Fruit fly (Drosophila melanogaster) whole organism, embryonic: Measurements from ENCODE around the gene dysc.

ENCODE experiments used
- Abd-B ChIP-seq: fragments of 200-800 bp; sonication (Bioruptor generic); optimal IDR thresholded peaks from 2 replicates; lab custom pipeline; 2018; ENCODE audit warnings: missing biosample characterization, mild to moderate bottlenecking, missing genetic modification characterization, moderate library complexity
- Aef1 ChIP-seq: fragments of 200-800 bp; sonication (Bioruptor generic); IDR thresholded peaks from 3 replicates; pipeline ENCODE4 v1.3.6; 2022; ENCODE audit warnings: missing biosample characterization, missing genetic modification characterization
- Blimp-1 ChIP-seq: fragments of 200-800 bp; sonication (Bioruptor generic); optimal IDR thresholded peaks from 3 replicates; lab custom pipeline; 2018; ENCODE audit warnings: missing biosample characterization, missing genetic modification characterization, mild to moderate bottlenecking, moderate library complexity, missing genetic modification reagents
- CG10274 ChIP-seq: fragments of 200-800 bp; sonication (Bioruptor generic); optimal IDR thresholded peaks from 3 replicates; lab custom pipeline; 2017; ENCODE audit warnings: missing biosample characterization, mild to moderate bottlenecking, missing genetic modification characterization
- CG10366 ChIP-seq: fragments of 200-800 bp; sonication (Bioruptor generic); IDR thresholded peaks from 2 replicates; pipeline ENCODE4 v1.3.6; 2022; ENCODE audit warnings: missing biosample characterization, missing genetic modification characterization
- CG10565 ChIP-seq: fragments of 200-800 bp; sonication (Bioruptor generic); optimal IDR thresholded peaks from 3 replicates; lab custom pipeline; 2016; ENCODE audit warnings: missing biosample characterization, mild to moderate bottlenecking, missing genetic modification characterization
- CG10979 ChIP-seq: fragments of 200-800 bp; sonication (Bioruptor generic); optimal IDR thresholded peaks from 2 replicates; lab custom pipeline; 2018; ENCODE audit warnings: missing biosample characterization, mild to moderate bottlenecking, missing genetic modification characterization, moderate library complexity
- CG12071 ChIP-seq: fragments of 200-800 bp; sonication (Bioruptor generic); optimal IDR thresholded peaks from 3 replicates; lab custom pipeline; 2018; ENCODE audit warnings: missing biosample characterization, mild to moderate bottlenecking, missing genetic modification characterization
- CG12391 ChIP-seq: fragments of 200-800 bp; sonication (Bioruptor generic); optimal IDR thresholded peaks from 3 replicates; lab custom pipeline; 2018; ENCODE audit warnings: missing biosample characterization, mild to moderate bottlenecking, missing genetic modification characterization, moderate library complexity
- CG12942 ChIP-seq: fragments of 200-800 bp; sonication (Bioruptor generic); optimal IDR thresholded peaks from 3 replicates; lab custom pipeline; 2016; ENCODE audit warnings: missing biosample characterization, missing genetic modification characterization
- CG13123 ChIP-seq: fragments of 200-800 bp; sonication (Bioruptor generic); optimal IDR thresholded peaks from 2 replicates; lab custom pipeline; 2016; ENCODE audit warnings: missing biosample characterization, missing genetic modification characterization
- CG14014 ChIP-seq: fragments of 200-800 bp; sonication (Bioruptor generic); IDR thresholded peaks from 2 replicates; pipeline ENCODE4 v1.3.6; 2022; ENCODE audit warnings: missing biosample characterization, missing genetic modification characterization
- CG15514 ChIP-seq: fragments of 200-800 bp; sonication (Bioruptor generic); optimal IDR thresholded peaks from 3 replicates; lab custom pipeline; 2017; ENCODE audit warnings: missing biosample characterization, missing genetic modification characterization, mild to moderate bottlenecking, moderate library complexity, missing genetic modification reagents
- CG1602 ChIP-seq: fragments of 200-800 bp; sonication (Bioruptor generic); optimal IDR thresholded peaks from 3 replicates; lab custom pipeline; 2016; ENCODE audit warnings: missing biosample characterization, missing genetic modification characterization
- CG17361 ChIP-seq: fragments of 200-800 bp; sonication (Bioruptor generic); IDR thresholded peaks from 3 replicates; pipeline ENCODE4 v1.3.6; 2022; ENCODE audit warnings: missing biosample characterization, missing genetic modification characterization
- CG18764 ChIP-seq: fragments of 200-800 bp; sonication (Bioruptor generic); optimal IDR thresholded peaks from 3 replicates; lab custom pipeline; 2016; ENCODE audit warnings: missing biosample characterization, missing genetic modification characterization
- CG2889 ChIP-seq: fragments of 200-800 bp; sonication (Bioruptor generic); IDR thresholded peaks from 3 replicates; pipeline ENCODE4 v1.3.6; 2022; ENCODE audit warnings: missing biosample characterization, missing genetic modification characterization
- CG34224 ChIP-seq: fragments of 200-800 bp; sonication (Bioruptor generic); IDR thresholded peaks from 3 replicates; pipeline ENCODE4 v1.3.6; 2022; ENCODE audit warnings: missing biosample characterization, missing genetic modification characterization; ENCODE audit not compliant: partially characterized antibody
- CG4820 ChIP-seq: fragments of 200-800 bp; sonication (Bioruptor generic); optimal IDR thresholded peaks from 3 replicates; lab custom pipeline; 2016; ENCODE audit warnings: missing biosample characterization, missing genetic modification characterization
- CG6272 ChIP-seq: fragments of 200-800 bp; sonication (Bioruptor generic); IDR thresholded peaks from 2 replicates; pipeline ENCODE4 v1.3.6; 2022; ENCODE audit warnings: missing biosample characterization, missing genetic modification characterization
- CG6683 ChIP-seq: fragments of 200-800 bp; sonication (Bioruptor generic); optimal IDR thresholded peaks from 2 replicates; lab custom pipeline; 2017; ENCODE audit warnings: missing biosample characterization, mild to moderate bottlenecking, missing genetic modification characterization, missing genetic modification reagents
- CG8281 ChIP-seq: fragments of 200-800 bp; sonication (Bioruptor generic); optimal IDR thresholded peaks from 2 replicates; lab custom pipeline; 2018; ENCODE audit warnings: missing biosample characterization, mild to moderate bottlenecking, missing genetic modification characterization, moderate library complexity
- CG8924 ChIP-seq: fragments of 200-800 bp; optimal IDR thresholded peaks from 3 replicates; lab custom pipeline; 2019; ENCODE audit warnings: missing biosample characterization, mild to moderate bottlenecking, missing genetic modification characterization, moderate library complexity
- CoRest ChIP-seq: fragments of 200-800 bp; sonication (Bioruptor generic); optimal IDR thresholded peaks from 3 replicates; lab custom pipeline; 2018; ENCODE audit warnings: missing biosample characterization, mild to moderate bottlenecking, missing genetic modification characterization, moderate library complexity
- Doc2 ChIP-seq: fragments of 200-800 bp; sonication (Bioruptor generic); IDR thresholded peaks from 2 replicates; pipeline ENCODE4 v1.3.6; 2022; ENCODE audit warnings: missing biosample characterization, missing genetic modification characterization
- Dp ChIP-seq: fragments of 200-800 bp; sonication (Bioruptor generic); optimal IDR thresholded peaks from 2 replicates; lab custom pipeline; 2018; ENCODE audit warnings: missing biosample characterization, mild to moderate bottlenecking, missing genetic modification characterization, moderate library complexity
- E2f1 ChIP-seq: fragments of 200-800 bp; sonication (Bioruptor generic); IDR thresholded peaks from 2 replicates; pipeline ENCODE4 v1.3.6; 2022; ENCODE audit warnings: missing biosample characterization, missing genetic modification characterization
- Jarid2 ChIP-seq: fragments of 200-800 bp; sonication (Bioruptor generic); optimal IDR thresholded peaks from 3 replicates; lab custom pipeline; 2017; ENCODE audit warnings: mild to moderate bottlenecking, missing biosample characterization, missing genetic modification reagents, missing genetic modification characterization
- MBD-R2 ChIP-seq: fragments of 200-800 bp; sonication (Bioruptor generic); IDR thresholded peaks from 2 replicates; pipeline ENCODE4 v1.3.6; 2022; ENCODE audit warnings: missing biosample characterization, missing genetic modification characterization
- MESR4 ChIP-seq: fragments of 200-800 bp; sonication (Bioruptor generic); optimal IDR thresholded peaks from 2 replicates; lab custom pipeline; 2018; ENCODE audit warnings: missing biosample characterization, mild to moderate bottlenecking, missing genetic modification characterization, moderate library complexity
- Meics ChIP-seq: fragments of 200-800 bp; sonication (Bioruptor generic); optimal IDR thresholded peaks from 2 replicates; lab custom pipeline; 2017; ENCODE audit warnings: missing biosample characterization, mild to moderate bottlenecking, missing genetic modification characterization
- Mrtf ChIP-seq: fragments of 200-800 bp; sonication (Bioruptor generic); IDR thresholded peaks from 3 replicates; pipeline ENCODE4 v1.3.6; 2022; ENCODE audit warnings: missing biosample characterization, missing genetic modification characterization
- Oaz ChIP-seq: fragments of 200-800 bp; sonication (Bioruptor generic); IDR thresholded peaks from 2 replicates; pipeline ENCODE4 v1.3.6; 2022; ENCODE audit warnings: missing biosample characterization, missing genetic modification characterization
- Xbp1 ChIP-seq: fragments of 200-800 bp; sonication (Bioruptor generic); optimal IDR thresholded peaks from 3 replicates; lab custom pipeline; 2016; ENCODE audit warnings: missing biosample characterization, mild to moderate bottlenecking, missing genetic modification characterization
- YL-1 ChIP-seq: fragments of 200-800 bp; sonication (Bioruptor generic); optimal IDR thresholded peaks from 3 replicates; lab custom pipeline; 2017; ENCODE audit warnings: missing biosample characterization, mild to moderate bottlenecking, missing genetic modification characterization
- amos ChIP-seq: fragments of 200-800 bp; sonication (Bioruptor generic); IDR thresholded peaks from 2 replicates; pipeline ENCODE4 v1.3.6; 2022; ENCODE audit warnings: missing biosample characterization, missing genetic modification characterization; ENCODE audit not compliant: partially characterized antibody
- ato ChIP-seq: fragments of 200-800 bp; sonication (Bioruptor generic); IDR thresholded peaks from 2 replicates; pipeline ENCODE4 v1.3.6; 2022; ENCODE audit warnings: missing biosample characterization, missing genetic modification characterization; ENCODE audit not compliant: partially characterized antibody
- dati ChIP-seq: fragments of 200-800 bp; sonication (Bioruptor generic); IDR thresholded peaks from 2 replicates; pipeline ENCODE4 v1.3.6; 2022; ENCODE audit warnings: missing biosample characterization, missing genetic modification characterization
- dmrt99B ChIP-seq: fragments of 200-800 bp; sonication (Bioruptor generic); optimal IDR thresholded peaks from 2 replicates; lab custom pipeline; 2018; ENCODE audit warnings: missing biosample characterization, mild to moderate bottlenecking, missing genetic modification characterization, moderate library complexity
- ems ChIP-seq: fragments of 200-800 bp; sonication (Bioruptor generic); optimal IDR thresholded peaks from 3 replicates; lab custom pipeline; 2016; ENCODE audit warnings: missing biosample characterization, missing genetic modification characterization
- gce ChIP-seq: fragments of 200-800 bp; sonication (Bioruptor generic); IDR thresholded peaks from 3 replicates; pipeline ENCODE4 v1.3.6; 2022; ENCODE audit warnings: missing biosample characterization, missing genetic modification characterization
- grau ChIP-seq: fragments of 200-800 bp; optimal IDR thresholded peaks from 3 replicates; lab custom pipeline; 2019; ENCODE audit warnings: missing biosample characterization, mild to moderate bottlenecking, missing genetic modification characterization, moderate library complexity
- h ChIP-seq: fragments of >200 bp; optimal IDR thresholded peaks from 2 replicates; lab custom pipeline; 2017
- kay ChIP-seq: fragments of 200-800 bp; sonication (Bioruptor generic); optimal IDR thresholded peaks from 2 replicates; lab custom pipeline; 2016; ENCODE audit warnings: missing biosample characterization, missing genetic modification characterization
- ken ChIP-seq: fragments of 200-800 bp; sonication (Bioruptor generic); IDR thresholded peaks from 3 replicates; pipeline ENCODE4 v1.3.6; 2022; ENCODE audit warnings: missing biosample characterization, missing genetic modification characterization
- luna ChIP-seq: fragments of 200-800 bp; sonication (Bioruptor generic); optimal IDR thresholded peaks from 2 replicates; lab custom pipeline; 2016; ENCODE audit warnings: missing biosample characterization, missing genetic modification characterization
- otp ChIP-seq: fragments of 200-800 bp; sonication (Bioruptor generic); IDR thresholded peaks from 3 replicates; pipeline ENCODE4, ENCODE4 v1.3.6; 2022; ENCODE audit warnings: missing biosample characterization, missing genetic modification characterization
- sqz ChIP-seq: fragments of 200-800 bp; sonication (Bioruptor generic); optimal IDR thresholded peaks from 3 replicates; lab custom pipeline; 2018; ENCODE audit warnings: missing biosample characterization, mild to moderate bottlenecking, missing genetic modification characterization
- tgo ChIP-seq: fragments of 200-800 bp; sonication (Bioruptor generic); IDR thresholded peaks from 3 replicates; pipeline ENCODE4 v1.3.6; 2022; ENCODE audit warnings: missing biosample characterization, missing genetic modification characterization
- tna ChIP-seq: fragments of 200-800 bp; sonication (Bioruptor generic); IDR thresholded peaks from 2 replicates; pipeline ENCODE4 v1.3.6; 2022; ENCODE audit warnings: missing biosample characterization, missing genetic modification characterization; ENCODE audit not compliant: partially characterized antibody
- yki ChIP-seq: fragments of >200 bp; optimal IDR thresholded peaks from 3 replicates; lab custom pipeline; 2018

Gene dysc

dm6 chr3L:13911649-13912260 lies 8.7 kb upstream of the dysc start:
- TF ChIP-seq CG10274 (GFP tag; lab: Kevin White, UChicago): no peak
- TF ChIP-seq CG10565 (GFP tag; lab: Kevin White, UChicago): no peak
- TF ChIP-seq MBD-R2 (GFP tag; lab: Robert Waterston, UW): no peak
- TF ChIP-seq Meics (GFP tag; lab: Kevin White, UChicago): peak; percentile 70
- TF ChIP-seq ems (GFP tag; lab: Kevin White, UChicago): no peak
- TF ChIP-seq grau (tag; lab: Kevin White, UChicago): peak; percentile 78
- peak; percentile 72 for TF ChIP-seq CG12391 (tag; lab: Kevin White, UChicago)
- TF ChIP-seq MESR4 (GFP tag; lab: Kevin White, UChicago): no peak
- no peak for TF ChIP-seq CG6272 (GFP tag; lab: Robert Waterston, UW)
- TF ChIP-seq tna: no peak
- TF ChIP-seq CG12942 (GFP tag; lab: Kevin White, UChicago): peak; percentile 23
- TF ChIP-seq CG13123 (GFP tag; lab: Kevin White, UChicago): no peak
- TF ChIP-seq CoRest (tag; lab: Kevin White, UChicago): peak; percentile 81
- TF ChIP-seq kay: peak; percentile 26
- no peak for TF ChIP-seq amos (GFP tag; lab: Robert Waterston, UW)
- peak; percentile 32; the same call in 1 of the 2 replicates for TF ChIP-seq CG10366 (GFP tag; lab: Robert Waterston, UW)
- TF ChIP-seq dmrt99B (tag; lab: Kevin White, UChicago): peak; percentile 87
- TF ChIP-seq Jarid2 (GFP tag; lab: Kevin White, UChicago): peak; percentile 26
- TF ChIP-seq CG2889 (GFP tag; lab: Robert Waterston, UW): peak; percentile 42; the same call in 1 of the 3 replicates
- TF ChIP-seq Xbp1 (GFP tag; lab: Kevin White, UChicago): peak; percentile 68
- TF ChIP-seq Mrtf (GFP tag; lab: Robert Waterston, UW): 0 out of 3 replicates have a peak, but pooled peaks have one; percentile 26
- peak; percentile 62; the same call in 2 of the 3 replicates for TF ChIP-seq Aef1 (GFP tag; lab: Robert Waterston, UW)
- peak; percentile 38 for TF ChIP-seq CG18764 (GFP tag; lab: Kevin White, UChicago)
- TF ChIP-seq h: no peak
- no peak for TF ChIP-seq YL-1
- peak; percentile 74 for TF ChIP-seq CG8924
- TF ChIP-seq CG8281 (tag; lab: Kevin White, UChicago): peak; percentile 42
- TF ChIP-seq Doc2 (GFP tag; lab: Robert Waterston, UW): no peak
- TF ChIP-seq CG1602 (GFP tag; lab: Kevin White, UChicago): peak; percentile 50
- TF ChIP-seq yki (lab: Kevin White, UChicago): no peak
- TF ChIP-seq Dp (GFP tag; lab: Kevin White, UChicago): no peak
- TF ChIP-seq CG4820: peak; percentile 38
- no peak for TF ChIP-seq ken (GFP tag; lab: Robert Waterston, UW)
- no peak for TF ChIP-seq gce (GFP tag; lab: Robert Waterston, UW)
- peak; percentile 50 for TF ChIP-seq CG15514
- no peak for TF ChIP-seq otp (GFP tag; lab: Robert Waterston, UW)
- TF ChIP-seq tgo (GFP tag; lab: Robert Waterston, UW): peak; percentile 79
- no peak for TF ChIP-seq luna (GFP tag; lab: Kevin White, UChicago)
- peak; percentile 57 for TF ChIP-seq CG14014 (GFP tag; lab: Robert Waterston, UW)
- TF ChIP-seq CG17361 (GFP tag; lab: Robert Waterston, UW): peak; percentile 93
- TF ChIP-seq CG12071 (GFP tag; lab: Kevin White, UChicago): no peak
- TF ChIP-seq Blimp-1 (GFP tag; lab: Kevin White, UChicago): peak; percentile 68
- no peak for TF ChIP-seq Oaz (GFP tag; lab: Robert Waterston, UW)
- TF ChIP-seq CG6683 (GFP tag; lab: Kevin White, UChicago): no peak
- no peak for TF ChIP-seq ato
- TF ChIP-seq E2f1 (GFP tag; lab: Robert Waterston, UW): 0 out of 2 replicates have a peak, but pooled peaks have one; percentile 53
- TF ChIP-seq sqz (GFP tag; lab: Kevin White, UChicago): peak; percentile 15
- peak; percentile 71 for TF ChIP-seq Abd-B
- TF ChIP-seq CG10979: peak; percentile 73
- TF ChIP-seq dati: no peak
- TF ChIP-seq CG34224 (GFP tag; lab: Robert Waterston, UW): no peak
